Worm (Caenorhabditis elegans): ENCODE results near the gene Y43B11AR.1.
A peak's percentile ranks its signal among the peaks of the same experiment; 100 is the strongest.

Gene Y43B11AR.1

ce11 chrIV:7083976-7084375 lies 2.7 kb downstream of the Y43B11AR.1 start:
- TF ChIP-seq hlh-13 (GFP tag; optimal IDR thresholded peaks at IDR 0.05) (no peak), ttx-3 (tag; optimal IDR thresholded peaks at IDR 0.05) (no peak), eyg-1 (tag; optimal IDR thresholded peaks at IDR 0.05) (no peak)

- TF ChIP-seq hlh-8 (tag; optimal IDR thresholded peaks at IDR 0.05) (no peak), Y22D7AL.16 (tag; optimal IDR thresholded peaks at IDR 0.05) (peak; percentile 47), ceh-34 (tag; optimal IDR thresholded peaks at IDR 0.05) (peak; percentile 25), hlh-30 (tag; optimal IDR thresholded peaks at IDR 0.05; ENCODE audit: insufficient read depth) (peak; percentile 27), nfya-1 (tag; optimal IDR thresholded peaks at IDR 0.05) (peak; percentile 79), elt-2 (tag; optimal IDR thresholded peaks at IDR 0.05) (peak; percentile 67), dve-1 (tag; optimal IDR thresholded peaks at IDR 0.05) (peak; percentile 26), pha-2 (tag; optimal IDR thresholded peaks at IDR 0.05) (peak; percentile 23), ref-2 (tag; optimal IDR thresholded peaks at IDR 0.05) (peak; percentile 52), sox-4 (tag; optimal IDR thresholded peaks at IDR 0.05) (no peak), ceh-31 (tag; optimal IDR thresholded peaks at IDR 0.05) (peak; percentile 59), ceh-18 (tag; optimal IDR thresholded peaks at IDR 0.05) (peak; percentile 18), unc-55 (GFP tag; optimal IDR thresholded peaks at IDR 0.05) (peak; percentile 10), K02D7.2 (tag; optimal IDR thresholded peaks at IDR 0.05) (no peak), ceh-48 (tag; optimal IDR thresholded peaks at IDR 0.05) (peak; percentile 13), unc-42 (tag; optimal IDR thresholded peaks at IDR 0.05) (peak; percentile 31)
These were observed 3.4 kb downstream of the Y43B11AR.1 start, which contains the start of gene rps-4 for ce11 chrIV:7084632-7085160. rps-4 (minus strand) TSS chrIV:7084682.

DNA sequence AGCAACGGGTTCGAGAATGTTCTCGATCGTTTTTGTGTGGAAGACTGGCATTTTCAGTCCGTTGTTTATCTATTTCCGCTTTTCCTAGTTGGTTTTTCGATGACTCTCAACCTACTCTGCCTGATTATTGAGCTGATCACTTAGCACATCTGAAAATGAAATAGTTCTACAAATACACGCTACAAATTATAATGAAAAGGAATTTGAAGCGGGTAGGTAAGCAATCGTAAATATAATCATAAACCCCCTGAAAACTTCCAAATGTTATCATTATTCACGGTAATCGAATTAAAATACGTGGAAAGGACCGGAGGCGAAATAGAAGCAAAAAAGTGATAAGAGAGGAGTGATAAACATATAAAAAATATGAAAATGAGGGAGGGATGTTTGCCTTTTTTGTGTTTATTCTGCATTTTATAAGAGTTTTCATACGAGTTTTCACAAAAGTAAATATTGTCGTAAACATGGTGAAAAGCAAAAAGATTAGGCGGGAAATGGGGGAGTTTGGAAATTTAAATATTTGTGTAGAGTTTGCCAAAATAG lies 13.0 kb downstream of the Y43B11AR.1 start, which contains the start of gene deb-1:
deb-1 (minus strand) TSS at position 51 of the 543 bp plus-strand sequence.
- TF ChIP-seq gmeb-2 (tag; optimal IDR thresholded peaks at IDR 0.05) (no peak), nfya-1 (tag; optimal IDR thresholded peaks at IDR 0.05) (no peak), elt-2 (tag; optimal IDR thresholded peaks at IDR 0.05) (peak; percentile 8)

ce11 chrIV:7095396-7095964 lies 14.2 kb downstream of the Y43B11AR.1 start:
- no peak for TF ChIP-seq gmeb-2 (tag; optimal IDR thresholded peaks at IDR 0.05)
- no peak for TF ChIP-seq ceh-31 (tag; optimal IDR thresholded peaks at IDR 0.05)
- no peak for TF ChIP-seq pag-3 (tag; optimal IDR thresholded peaks at IDR 0.05; ENCODE audit: borderline replicate concordance)
- TF ChIP-seq syd-9 (tag; optimal IDR thresholded peaks at IDR 0.05), result no peak
- TF ChIP-seq unc-55 (GFP tag; optimal IDR thresholded peaks at IDR 0.05), result peak; percentile 41
- no peak for TF ChIP-seq ttx-3 (tag; optimal IDR thresholded peaks at IDR 0.05)
- TF ChIP-seq ets-4 (tag; optimal IDR thresholded peaks at IDR 0.05), result no peak
- TF ChIP-seq hlh-6 (tag; optimal IDR thresholded peaks at IDR 0.05), result no peak
- TF ChIP-seq ama-1 (optimal IDR thresholded peaks at IDR 0.05), result no peak
- TF ChIP-seq rnt-1 (tag; optimal IDR thresholded peaks at IDR 0.05), result peak; percentile 75
- TF ChIP-seq ceh-18 (tag; optimal IDR thresholded peaks at IDR 0.05), result peak; percentile 67
- TF ChIP-seq ceh-14 (tag; optimal IDR thresholded peaks at IDR 0.05), result no peak
- peak; percentile 5 for TF ChIP-seq C08G9.2 (tag; optimal IDR thresholded peaks at IDR 0.05)
- TF ChIP-seq lin-11 (tag; optimal IDR thresholded peaks at IDR 0.05), result no peak
- peak; percentile 34 for TF ChIP-seq ref-2 (tag; optimal IDR thresholded peaks at IDR 0.05)
- no peak for TF ChIP-seq fkh-6 (tag; optimal IDR thresholded peaks at IDR 0.05)
- TF ChIP-seq unc-42 (tag; optimal IDR thresholded peaks at IDR 0.05), result no peak
- TF ChIP-seq ceh-30 (tag; optimal IDR thresholded peaks at IDR 0.05), result no peak
- TF ChIP-seq nfya-1 (tag; optimal IDR thresholded peaks at IDR 0.05), result peak; percentile 31
- no peak for TF ChIP-seq pqm-1 (tag; optimal IDR thresholded peaks at IDR 0.05)
- TF ChIP-seq eyg-1 (tag; optimal IDR thresholded peaks at IDR 0.05), result no peak
- no peak for TF ChIP-seq fkh-10 (GFP tag; optimal IDR thresholded peaks at IDR 0.05)
- TF ChIP-seq dve-1 (tag; optimal IDR thresholded peaks at IDR 0.05), result no peak
